Worm (Caenorhabditis elegans) whole organism, midembryonic: Measurements from ENCODE around the gene mex-5.

Experiments used
- T22C8.4 ChIP-seq: fragments of 200-800 bp; sonication (Bioruptor generic); IDR thresholded peaks from 2 replicates; pipeline ENCODE4 v1.3.6; 2022; ENCODE audit warnings: missing genetic modification characterization, missing compliant biosample characterization
- flt-1 ChIP-seq: fragments of 200-800 bp; sonication (Bioruptor generic); IDR thresholded peaks from 2 replicates; pipeline ENCODE4 v1.3.6; 2022; ENCODE audit warnings: missing genetic modification characterization, missing compliant biosample characterization
- med-1 ChIP-seq: sonication (generic microtip); optimal IDR thresholded peaks from 2 replicates; lab custom pipeline; 2017; ENCODE audit warnings: missing genetic modification characterization, mild to moderate bottlenecking, missing compliant biosample characterization, antibody characterized with exemption, missing genetic modification reagents; ENCODE audit not compliant: insufficient read depth
- ref-1 ChIP-seq: fragments of 200-800 bp; sonication (Bioruptor generic); conservative IDR thresholded peaks from 2 replicates; pipeline ENCODE4 v1.3.6; 2022; ENCODE audit warnings: missing genetic modification reagents, missing genetic modification characterization, missing compliant biosample characterization
- tab-1 ChIP-seq: fragments of 200-800 bp; sonication (Bioruptor generic); IDR thresholded peaks from 2 replicates; pipeline ENCODE4 v1.3.6; 2022; ENCODE audit warnings: missing genetic modification characterization, missing compliant biosample characterization
- ztf-23 ChIP-seq: fragments of 200-800 bp; sonication (Bioruptor generic); IDR thresholded peaks from 2 replicates; pipeline ENCODE4 v1.3.6; 2022; ENCODE audit warnings: missing genetic modification reagents, missing genetic modification characterization, missing compliant biosample characterization
- ztf-29 ChIP-seq: fragments of 200-800 bp; sonication (Bioruptor generic); IDR thresholded peaks from 2 replicates; pipeline ENCODE4 v1.3.6; 2022; ENCODE audit warnings: missing genetic modification reagents, missing genetic modification characterization, missing compliant biosample characterization

- TF ChIP-seq flt-1 (GFP tag; lab: Robert Waterston, UW) (no peak), med-1 (GFP tag; lab: Kevin White, UChicago) (no peak), ztf-23 (GFP tag; lab: Robert Waterston, UW) (no peak), T22C8.4 (no peak), tab-1 (GFP tag; lab: Robert Waterston, UW) (no peak), ztf-29 (GFP tag; lab: Robert Waterston, UW) (no peak), ref-1 (no peak)
Measured at ce11 chrIV:13371699-13372098, 18.2 kb downstream of the mex-5 start, which contains the start of gene Y62E10A.6.
